Fruit fly (Drosophila melanogaster) whole organism, wandering third instar larva: Measurements from ENCODE around the gene CG5191.

ENCODE experiments used
- Abd-B ChIP-seq: fragments of >200 bp; optimal IDR thresholded peaks from 2 replicates; lab custom pipeline; 2017; ENCODE audit warnings: missing biosample characterization, missing genetic modification characterization
- CG9705 ChIP-seq: fragments of 200-800 bp; sonication (Bioruptor generic); optimal IDR thresholded peaks from 2 replicates; lab custom pipeline; 2018; ENCODE audit warnings: missing biosample characterization, mild to moderate bottlenecking, missing genetic modification characterization
- Dfd ChIP-seq: fragments of >200 bp; optimal IDR thresholded peaks from 2 replicates; lab custom pipeline; 2017; ENCODE audit warnings: missing biosample characterization, missing genetic modification characterization
- Dif ChIP-seq: fragments of 200-275, 200-300 bp; sonication (Bioruptor generic); optimal IDR thresholded peaks from 2 replicates; lab custom pipeline; 2018; ENCODE audit warnings: missing biosample characterization, missing genetic modification characterization; ENCODE audit not compliant: partially characterized antibody
- HLH106 ChIP-seq: fragments of 200-800 bp; optimal IDR thresholded peaks from 3 replicates; lab custom pipeline; 2019; ENCODE audit warnings: missing biosample characterization, mild to moderate bottlenecking, missing genetic modification characterization, moderate library complexity
- Hr78 ChIP-seq: fragments of >200 bp; optimal IDR thresholded peaks from 2 replicates; lab custom pipeline; 2017; ENCODE audit warnings: missing biosample characterization, missing genetic modification characterization
- Hr83 ChIP-seq: fragments of 200-300 bp; sonication (Bioruptor generic); optimal IDR thresholded peaks from 2 replicates; lab custom pipeline; 2016; ENCODE audit warnings: missing biosample characterization, mild to moderate bottlenecking, missing genetic modification characterization, moderate library complexity; ENCODE audit not compliant: poor library complexity, severe bottlenecking
- Jra ChIP-seq: sonication (Bioruptor generic); optimal IDR thresholded peaks from 2 replicates; lab custom pipeline; 2016; ENCODE audit warnings: missing biosample characterization, missing genetic modification characterization
- Mio ChIP-seq: sonication (Bioruptor generic); optimal IDR thresholded peaks from 2 replicates; lab custom pipeline; 2016; ENCODE audit warnings: missing biosample characterization, missing genetic modification characterization
- Myc ChIP-seq: fragments of >200 bp; optimal IDR thresholded peaks from 2 replicates; lab custom pipeline; 2017
- N ChIP-seq: fragments of >200 bp; optimal IDR thresholded peaks from 2 replicates; lab custom pipeline; 2018; ENCODE audit warnings: missing biosample characterization, missing external identifiers, missing genetic modification characterization
- Rel ChIP-seq, 2 experiments: fragments of 200-800 bp; sonication (Bioruptor generic) in 1 of 2; optimal IDR thresholded peaks; 2 replicates in 1 of 2; 3 replicates in 1 of 2; lab custom pipeline; 2016 to 2019; ENCODE audit warnings: mild to moderate bottlenecking in 2 of 2, missing biosample characterization in 2 of 2, missing genetic modification characterization in 2 of 2, moderate library complexity in 1 of 2
- Sp1 ChIP-seq: fragments of 200-800 bp; sonication (Bioruptor generic); optimal IDR thresholded peaks from 3 replicates; lab custom pipeline; 2019; ENCODE audit warnings: missing biosample characterization, mild to moderate bottlenecking, missing genetic modification characterization, moderate library complexity
- br ChIP-seq: fragments of 200-800 bp; sonication (Bioruptor generic); optimal IDR thresholded peaks from 2 replicates; lab custom pipeline; 2016; ENCODE audit warnings: missing biosample characterization, missing genetic modification characterization
- brk ChIP-seq: fragments of 200-800 bp; sonication (Bioruptor generic); optimal IDR thresholded peaks from 2 replicates; lab custom pipeline; 2016; ENCODE audit warnings: missing biosample characterization, mild to moderate bottlenecking, missing genetic modification characterization
- dsf ChIP-seq: sonication (Bioruptor generic); optimal IDR thresholded peaks from 2 replicates; lab custom pipeline; 2016; ENCODE audit warnings: missing biosample characterization, missing genetic modification characterization, borderline replicate concordance
- foxo ChIP-seq, 2 experiments: fragments of 200-800 bp; sonication (Bioruptor generic); optimal IDR thresholded peaks; 2 replicates in 1 of 2; 3 replicates in 1 of 2; lab custom pipeline; 2016 to 2017; ENCODE audit warnings: missing biosample characterization in 2 of 2, missing genetic modification characterization in 2 of 2
- fru ChIP-seq: fragments of 200-800 bp; sonication (Bioruptor generic); optimal IDR thresholded peaks from 3 replicates; lab custom pipeline; 2016; ENCODE audit warnings: missing biosample characterization, mild to moderate bottlenecking, missing genetic modification characterization
- h ChIP-seq: fragments of 200-800 bp; sonication (Bioruptor generic); optimal IDR thresholded peaks from 3 replicates; lab custom pipeline; 2016; ENCODE audit warnings: missing biosample characterization, mild to moderate bottlenecking, missing genetic modification characterization
- lola ChIP-seq: fragments of >200 bp; optimal IDR thresholded peaks from 2 replicates; lab custom pipeline; 2017; ENCODE audit warnings: missing biosample characterization, missing genetic modification characterization
- pan ChIP-seq: fragments of >200 bp; optimal IDR thresholded peaks from 2 replicates; lab custom pipeline; 2017
- psq ChIP-seq: fragments of 200-800 bp; sonication (Bioruptor generic); optimal IDR thresholded peaks from 3 replicates; lab custom pipeline; 2017; ENCODE audit warnings: missing biosample characterization, mild to moderate bottlenecking, missing genetic modification characterization, moderate library complexity
- rgr ChIP-seq: fragments of 200-800 bp; sonication (Bioruptor generic); optimal IDR thresholded peaks from 3 replicates; lab custom pipeline; 2016; ENCODE audit warnings: missing biosample characterization, mild to moderate bottlenecking, missing genetic modification characterization
- sage ChIP-seq: fragments of 200-800 bp; sonication (Bioruptor generic); optimal IDR thresholded peaks from 2 replicates; lab custom pipeline; 2016; ENCODE audit warnings: missing biosample characterization, mild to moderate bottlenecking, missing genetic modification characterization
- sv ChIP-seq: fragments of 200-800 bp; sonication (Bioruptor generic); optimal IDR thresholded peaks from 3 replicates; lab custom pipeline; 2016; ENCODE audit warnings: missing biosample characterization, missing genetic modification characterization
- tai ChIP-seq: sonication (Bioruptor generic); optimal IDR thresholded peaks from 2 replicates; lab custom pipeline; 2016; ENCODE audit warnings: missing biosample characterization, missing genetic modification characterization
- woc ChIP-seq: sonication (Bioruptor generic); optimal IDR thresholded peaks from 2 replicates; lab custom pipeline; 2016; ENCODE audit warnings: missing biosample characterization, mild to moderate bottlenecking, missing genetic modification characterization

The CG5191 gene

dm6 chr3R:20617583-20617982 lies 56.9 kb downstream of the CG5191 start, which contains the start of gene CG5466:
CG5466 (plus strand) TSS chr3R:20617883.
- TF ChIP-seq rgr (GFP tag; lab: Kevin White, UChicago) (no peak), Myc (lab: Kevin White, UChicago) (no peak), CG9705 (GFP tag; lab: Kevin White, UChicago) (no peak), sv (GFP tag; lab: Kevin White, UChicago) (no peak), Hr83 (no peak), h (GFP tag; lab: Kevin White, UChicago) (no peak), Dif (GFP tag; lab: Kevin White, UChicago) (no peak), woc (no peak), br (GFP tag; lab: Kevin White, UChicago) (no peak), HLH106 (no peak), brk (no peak), Dfd (GFP tag; lab: Kevin White, UChicago) (no peak), Abd-B (GFP tag; lab: Kevin White, UChicago) (no peak), sage (no peak), Rel (GFP tag; optimal IDR thresholded peaks at IDR 0.05; lab: Kevin White, UChicago) (no peak), Rel (tag; optimal IDR thresholded peaks at IDR 0.05; lab: Kevin White, UChicago) (no peak), tai (GFP tag; lab: Kevin White, UChicago) (no peak), foxo (GFP tag; optimal IDR thresholded peaks at IDR 0.05; lab: Kevin White, UChicago) (no peak)

- TF ChIP-seq Dfd (GFP tag; lab: Kevin White, UChicago) = peak; percentile 62
- no peak for TF ChIP-seq Dif (GFP tag; lab: Kevin White, UChicago)
These were observed 58.3 kb downstream of the CG5191 start for dm6 chr3R:20618947-20619346.

dm6 chr3R:20621805-20622286 lies 61.2 kb downstream of the CG5191 start, which contains the start of gene H:
H (plus strand) TSS chr3R:20621938.
- TF ChIP-seq h (GFP tag; lab: Kevin White, UChicago) = no peak
- TF ChIP-seq Sp1 (GFP tag; lab: Kevin White, UChicago) = no peak
- TF ChIP-seq Hr83 = no peak
- no peak for TF ChIP-seq dsf (GFP tag; lab: Kevin White, UChicago)
- TF ChIP-seq br (GFP tag; lab: Kevin White, UChicago) = no peak
- peak; percentile 77 for TF ChIP-seq psq (GFP tag; lab: Kevin White, UChicago)
- TF ChIP-seq Jra (GFP tag; lab: Kevin White, UChicago) = no peak
- TF ChIP-seq fru = no peak
- TF ChIP-seq Abd-B (GFP tag; lab: Kevin White, UChicago) = peak; percentile 49
- no peak for TF ChIP-seq rgr (GFP tag; lab: Kevin White, UChicago)
- no peak for TF ChIP-seq pan (lab: Kevin White, UChicago)
- no peak for TF ChIP-seq Mio (GFP tag; lab: Kevin White, UChicago)
- TF ChIP-seq N (GFP tag; lab: Kevin White, UChicago) = peak; percentile 94
- peak; percentile 60 for TF ChIP-seq Hr78 (GFP tag; lab: Kevin White, UChicago)
- TF ChIP-seq lola (GFP tag; lab: Kevin White, UChicago) = no peak
- TF ChIP-seq sv (GFP tag; lab: Kevin White, UChicago) = no peak
